Fruit fly (Drosophila melanogaster) whole organism, wandering third instar larva: ENCODE data around the gene CG5078.
A peak's percentile ranks its signal among the peaks of the same experiment; 100 is the strongest.

ENCODE experiments used
- CrebA ChIP-seq: fragments of 200-800 bp; sonication (Bioruptor generic); optimal IDR thresholded peaks from 2 replicates; lab custom pipeline; 2016; ENCODE audit warnings: missing biosample characterization, mild to moderate bottlenecking, missing genetic modification characterization, borderline replicate concordance
- psq ChIP-seq: fragments of 200-800 bp; sonication (Bioruptor generic); optimal IDR thresholded peaks from 3 replicates; lab custom pipeline; 2017; ENCODE audit warnings: missing biosample characterization, mild to moderate bottlenecking, missing genetic modification characterization, moderate library complexity

DNA sequence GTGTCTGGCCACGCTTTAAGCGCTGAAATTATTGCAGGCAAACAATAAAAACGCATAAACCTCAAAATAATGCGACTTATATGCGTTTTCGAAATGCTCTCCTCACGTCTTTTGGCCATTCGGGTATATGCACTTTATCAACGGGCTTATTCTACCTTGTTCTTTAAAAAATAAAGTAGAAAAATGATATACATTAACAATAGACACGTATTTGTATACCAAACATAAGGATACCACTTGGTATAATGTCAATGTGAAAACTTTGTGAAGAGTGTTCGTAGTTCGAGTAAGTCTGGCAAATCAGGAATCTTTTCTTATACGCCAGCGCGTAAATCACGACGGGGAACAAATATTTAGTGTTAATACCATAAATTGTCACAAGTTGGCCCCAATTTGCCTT lies 50.5 kb downstream of the CG5078 start:
- peak; percentile 65 for TF ChIP-seq psq
- TF ChIP-seq CrebA (GFP tag; lab: Kevin White, UChicago), result no peak
